Fruit fly (Drosophila melanogaster): ENCODE measurements around the gene CG3473.

CG3473 gene

dm6 chr2L:14562320-14562719 lies 1.2 kb downstream of the CG3473 start (continued):
- TF ChIP-seq lilli (GFP tag; optimal IDR thresholded peaks at IDR 0.05) (peak; percentile 32), Six4 (GFP tag; optimal IDR thresholded peaks at IDR 0.05) (peak; percentile 38), oc (tag; optimal IDR thresholded peaks at IDR 0.05) (peak; percentile 4), CG10366 (GFP tag; IDR thresholded peaks at IDR 0.05) (0 out of 2 replicates have a peak, but pooled peaks have one; percentile 15), Vsx1 (GFP tag; optimal IDR thresholded peaks at IDR 0.05) (peak; percentile 35), CG16815 (GFP tag; optimal IDR thresholded peaks at IDR 0.05) (peak; percentile 14), Camta (GFP tag; optimal IDR thresholded peaks at IDR 0.05) (no peak), Dek (tag; optimal IDR thresholded peaks at IDR 0.05) (no peak), CG31441 (GFP tag; IDR thresholded peaks at IDR 0.05) (peak; percentile 50), CG10565 (GFP tag; optimal IDR thresholded peaks at IDR 0.05) (no peak), HLH3B (GFP tag; IDR thresholded peaks at IDR 0.05) (peak; percentile 40; the same call in 1 of the 2 replicates), CG17359 (tag; optimal IDR thresholded peaks at IDR 0.05) (peak; percentile 50), sd (tag; optimal IDR thresholded peaks at IDR 0.05) (no peak), gem (tag; optimal IDR thresholded peaks at IDR 0.05) (peak; percentile 71), sc (optimal IDR thresholded peaks at IDR 0.05) (no peak), sc (GFP tag; optimal IDR thresholded peaks at IDR 0.05) (peak; percentile 8), CG8290 (GFP tag; optimal IDR thresholded peaks at IDR 0.05) (no peak), CG8290 (tag; optimal IDR thresholded peaks at IDR 0.05) (no peak), CG6654 (GFP tag; optimal IDR thresholded peaks at IDR 0.05) (no peak), CG13424 (tag; optimal IDR thresholded peaks at IDR 0.05) (peak; percentile 50), lmd (GFP tag; IDR thresholded peaks at IDR 0.05) (0 out of 2 replicates have a peak, but pooled peaks have one; percentile 28), gsb-n (tag; optimal IDR thresholded peaks at IDR 0.05) (peak; percentile 62), CG15696 (tag; optimal IDR thresholded peaks at IDR 0.05) (peak; percentile 44), ara (GFP tag; IDR thresholded peaks at IDR 0.05) (peak; percentile 11; the same call in 1 of the 2 replicates), jing (GFP tag; optimal IDR thresholded peaks at IDR 0.05) (peak; percentile 20), sisA (GFP tag; IDR thresholded peaks at IDR 0.05) (peak; percentile 23; the same call in 1 of the 2 replicates), CG34422 (GFP tag; IDR thresholded peaks at IDR 0.05) (peak; percentile 42; the same call in 1 of the 3 replicates), CG17385 (GFP tag; optimal IDR thresholded peaks at IDR 0.05) (peak; percentile 25), CG30431 (GFP tag; optimal IDR thresholded peaks at IDR 0.05) (peak; percentile 27), CG7556 (GFP tag; optimal IDR thresholded peaks at IDR 0.05) (peak; percentile 29), ftz-f1 (GFP tag; optimal IDR thresholded peaks at IDR 0.05) (no peak), CG16863 (GFP tag; optimal IDR thresholded peaks at IDR 0.05) (no peak), ci (GFP tag; IDR thresholded peaks at IDR 0.05) (peak; percentile 49; the same call in 2 of the 3 replicates), CG2116 (GFP tag; optimal IDR thresholded peaks at IDR 0.05) (no peak), CG4404 (GFP tag; IDR thresholded peaks at IDR 0.05) (peak; percentile 31; the same call in 1 of the 2 replicates), chinmo (GFP tag; IDR thresholded peaks at IDR 0.05; ENCODE audit: partially characterized antibody) (no peak), CG1832 (GFP tag; optimal IDR thresholded peaks at IDR 0.05) (no peak), Blimp-1 (GFP tag; optimal IDR thresholded peaks at IDR 0.05) (peak; percentile 81), CG18764 (GFP tag; optimal IDR thresholded peaks at IDR 0.05) (peak; percentile 15), CG10267 (tag; optimal IDR thresholded peaks at IDR 0.05) (peak; percentile 61), corto (GFP tag; optimal IDR thresholded peaks at IDR 0.05) (no peak)

- TF ChIP-seq sd (tag; optimal IDR thresholded peaks at IDR 0.05) (peak; percentile 35), Asciz (GFP tag; optimal IDR thresholded peaks at IDR 0.05) (no peak), Nf-YC (tag; optimal IDR thresholded peaks at IDR 0.05) (no peak), CG12769 (tag; optimal IDR thresholded peaks at IDR 0.05) (peak; percentile 24), Oaz (GFP tag; IDR thresholded peaks at IDR 0.05) (no peak), usp (GFP tag; optimal IDR thresholded peaks at IDR 0.05) (no peak), CG1602 (GFP tag; optimal IDR thresholded peaks at IDR 0.05) (no peak), CG11504 (tag; optimal IDR thresholded peaks at IDR 0.05) (no peak), ro (GFP tag; IDR thresholded peaks at IDR 0.05) (no peak), CG2199 (GFP tag; IDR thresholded peaks at IDR 0.05) (0 out of 3 replicates have a peak, but pooled peaks have one; percentile 14), lov (optimal IDR thresholded peaks at IDR 0.05) (no peak), lov (GFP tag; IDR thresholded peaks at IDR 0.05) (no peak), chinmo (GFP tag; IDR thresholded peaks at IDR 0.05; ENCODE audit: partially characterized antibody) (0 out of 4 replicates have a peak, but pooled peaks have one; percentile 44)
These were observed 4.6 kb downstream of the CG3473 start for dm6 chr2L:14558818-14559405.

Data from whole organism, embryonic.